Worm (Caenorhabditis elegans) whole organism, young adult: ENCODE data around the gene F44A2.7.

Experiments used
- F57A8.1 ChIP-seq: fragments of 200-800 bp; sonication (Bioruptor generic); optimal IDR thresholded peaks from 2 replicates; lab custom pipeline; 2018; ENCODE audit warnings: mild to moderate bottlenecking, missing genetic modification characterization, moderate library complexity, missing compliant biosample characterization
- die-1 ChIP-seq: sonication (generic microtip); optimal IDR thresholded peaks from 2 replicates; lab custom pipeline; 2016; ENCODE audit warnings: missing genotype, mild to moderate bottlenecking, missing genetic modification characterization, missing compliant biosample characterization
- hsf-1 ChIP-seq: fragments of 200-800 bp; sonication (Bioruptor generic); IDR thresholded peaks from 2 replicates; pipeline ENCODE4 v1.3.6; 2022; ENCODE audit warnings: missing genetic modification reagents, missing genetic modification characterization, missing compliant biosample characterization
- let-607 ChIP-seq, 2 experiments: fragments of 200-800 bp in 1 of 2; sonication (Bioruptor generic) in 1 of 2; sonication (generic microtip) in 1 of 2; optimal IDR thresholded peaks; 2 replicates each; lab custom pipeline; 2016 to 2018; ENCODE audit warnings: mild to moderate bottlenecking in 2 of 2, missing compliant biosample characterization in 2 of 2, missing genetic modification characterization in 2 of 2, moderate library complexity in 2 of 2, missing genotype in 1 of 2
- mxl-1 ChIP-seq: sonication (generic microtip); optimal IDR thresholded peaks from 2 replicates; lab custom pipeline; 2016; ENCODE audit warnings: missing genetic modification characterization, missing compliant biosample characterization

- TF ChIP-seq hsf-1 (GFP tag; lab: Robert Waterston, UW) (peak; percentile 74; the same call in 1 of the 2 replicates), mxl-1 (peak; percentile 73), F57A8.1 (peak; percentile 95), die-1 (peak; percentile 85), let-607 (tag; optimal IDR thresholded peaks at IDR 0.05; lab: Kevin White, UChicago) (peak; percentile 6 to 43)
Observed at ce11 chrV:9318046-9318445, 3.2 kb upstream of the F44A2.7 start, which contains the start of gene kvs-3.
